Worm (Caenorhabditis elegans) whole organism, L4 larva: ENCODE measurements around the gene C27D6.1.

Experiments
- fkh-10 ChIP-seq: fragments of 150-350 bp; optimal IDR thresholded peaks from 2 replicates; lab custom pipeline; 2014; ENCODE audit warnings: missing biosample characterization, missing genetic modification reagents, missing genetic modification characterization
- nhr-25 ChIP-seq: sonication (generic microtip); optimal IDR thresholded peaks from 2 replicates; lab custom pipeline; 2017; ENCODE audit warnings: missing genetic modification characterization, mild to moderate bottlenecking, missing compliant biosample characterization, antibody characterized with exemption, moderate library complexity, borderline replicate concordance; ENCODE audit not compliant: insufficient read depth

- no peak for TF ChIP-seq nhr-25
- TF ChIP-seq fkh-10 (GFP tag; lab: Kevin White, UChicago): no peak
Observed at ce11 chrII:5156983-5157382, 15.6 kb upstream of the C27D6.1 start, which contains the start of gene msp-45.
